Fruit fly (Drosophila melanogaster) whole organism, embryonic: ENCODE measurements around the gene galectin.

Experiments used
- Abd-B ChIP-seq: fragments of 200-800 bp; sonication (Bioruptor generic); optimal IDR thresholded peaks from 2 replicates; lab custom pipeline; 2018; ENCODE audit warnings: missing biosample characterization, mild to moderate bottlenecking, missing genetic modification characterization, moderate library complexity
- Antp ChIP-seq: fragments of 200-800 bp; sonication (Bioruptor generic); optimal IDR thresholded peaks from 3 replicates; lab custom pipeline; 2016; ENCODE audit warnings: missing biosample characterization, missing genetic modification characterization
- CG1024 ChIP-seq: fragments of 200-800 bp; sonication (Bioruptor generic); IDR thresholded peaks from 2 replicates; pipeline ENCODE4 v1.3.6; 2022; ENCODE audit warnings: missing biosample characterization, missing genetic modification characterization
- CG10274 ChIP-seq: fragments of 200-800 bp; sonication (Bioruptor generic); optimal IDR thresholded peaks from 3 replicates; lab custom pipeline; 2017; ENCODE audit warnings: missing biosample characterization, mild to moderate bottlenecking, missing genetic modification characterization
- CG12744 ChIP-seq: fragments of 200-800 bp; sonication (Bioruptor generic); optimal IDR thresholded peaks from 2 replicates; lab custom pipeline; 2016; ENCODE audit warnings: missing biosample characterization, missing genetic modification characterization
- CG14050 ChIP-seq: fragments of 200-800 bp; sonication (Bioruptor generic); IDR thresholded peaks from 3 replicates; pipeline ENCODE4 v1.3.6; 2022; ENCODE audit warnings: missing biosample characterization, missing genetic modification characterization
- CG15073 ChIP-seq: fragments of 200-800 bp; sonication (Bioruptor generic); optimal IDR thresholded peaks from 2 replicates; lab custom pipeline; 2016; ENCODE audit warnings: missing biosample characterization, missing genetic modification characterization
- CG1602 ChIP-seq: fragments of 200-800 bp; sonication (Bioruptor generic); optimal IDR thresholded peaks from 3 replicates; lab custom pipeline; 2016; ENCODE audit warnings: missing biosample characterization, missing genetic modification characterization
- CG30431 ChIP-seq: fragments of 200-800 bp; sonication (Bioruptor generic); optimal IDR thresholded peaks from 2 replicates; lab custom pipeline; 2017; ENCODE audit warnings: missing biosample characterization, missing genetic modification characterization
- CG31365 ChIP-seq: fragments of 200-800 bp; sonication (Bioruptor generic); optimal IDR thresholded peaks from 2 replicates; lab custom pipeline; 2018; ENCODE audit warnings: missing biosample characterization, mild to moderate bottlenecking, missing genetic modification characterization
- CG32767 ChIP-seq: fragments of 200-800 bp; sonication (Bioruptor generic); IDR thresholded peaks from 2 replicates; pipeline ENCODE4 v1.3.6; 2022; ENCODE audit warnings: missing biosample characterization, missing genetic modification characterization
- CG3281 ChIP-seq: fragments of 200-800 bp; sonication (Bioruptor generic); optimal IDR thresholded peaks from 3 replicates; lab custom pipeline; 2017; ENCODE audit warnings: missing biosample characterization, mild to moderate bottlenecking, missing genetic modification characterization
- CG34422 ChIP-seq: fragments of 200-800 bp; sonication (Bioruptor generic); IDR thresholded peaks from 3 replicates; pipeline ENCODE4 v1.3.6; 2022; ENCODE audit warnings: missing biosample characterization, missing genetic modification characterization
- CG3726 ChIP-seq: fragments of 200-800 bp; sonication (Bioruptor generic); IDR thresholded peaks from 3 replicates; pipeline ENCODE4, ENCODE4 v1.3.6; 2022; ENCODE audit warnings: missing biosample characterization, missing genetic modification characterization
- CG4730 ChIP-seq: fragments of 200-800 bp; sonication (Bioruptor generic); IDR thresholded peaks from 2 replicates; pipeline ENCODE4 v1.3.6; 2022; ENCODE audit warnings: missing biosample characterization, missing genetic modification characterization
- CG5180 ChIP-seq: fragments of 200-800 bp; sonication (Bioruptor generic); optimal IDR thresholded peaks from 3 replicates; lab custom pipeline; 2017; ENCODE audit warnings: missing biosample characterization, missing genetic modification characterization, mild to moderate bottlenecking, moderate library complexity, missing genetic modification reagents
- CG6813 ChIP-seq: fragments of 200-800 bp; sonication (Bioruptor generic); optimal IDR thresholded peaks from 2 replicates; lab custom pipeline; 2017; ENCODE audit warnings: missing biosample characterization, missing genetic modification characterization, mild to moderate bottlenecking, moderate library complexity, missing genetic modification reagents
- CG7271 ChIP-seq: fragments of 200-800 bp; sonication (Bioruptor generic); optimal IDR thresholded peaks from 2 replicates; lab custom pipeline; 2018; ENCODE audit warnings: missing biosample characterization, mild to moderate bottlenecking, missing genetic modification characterization, moderate library complexity
- CG8478 ChIP-seq: fragments of >200 bp; optimal IDR thresholded peaks from 2 replicates; lab custom pipeline; 2018
- CG9609 ChIP-seq: fragments of 200-800 bp; sonication (Bioruptor generic); optimal IDR thresholded peaks from 3 replicates; lab custom pipeline; 2016; ENCODE audit warnings: missing biosample characterization, missing genetic modification characterization
- Doc3 ChIP-seq: fragments of 200-800 bp; sonication (Bioruptor generic); IDR thresholded peaks from 3 replicates; pipeline ENCODE4 v1.3.6; 2022; ENCODE audit warnings: missing biosample characterization, missing genetic modification characterization; ENCODE audit not compliant: partially characterized antibody
- Eip74EF ChIP-seq, 2 experiments: fragments of 200-800 bp in 1 of 2; fragments of >200 bp in 1 of 2; sonication (Bioruptor generic) in 1 of 2; optimal IDR thresholded peaks; 2 replicates each; lab custom pipeline; 2017 to 2019; ENCODE audit warnings: missing biosample characterization in 2 of 2, missing genetic modification characterization in 2 of 2, mild to moderate bottlenecking in 1 of 2, moderate library complexity in 1 of 2
- Neu2 ChIP-seq: fragments of 200-800 bp; sonication (Bioruptor generic); optimal IDR thresholded peaks from 3 replicates; lab custom pipeline; 2016; ENCODE audit warnings: missing biosample characterization, missing genetic modification characterization, borderline replicate concordance
- Nf-YB ChIP-seq: fragments of 200-800 bp; sonication (Bioruptor generic); optimal IDR thresholded peaks from 3 replicates; lab custom pipeline; 2019; ENCODE audit warnings: missing biosample characterization, mild to moderate bottlenecking, missing genetic modification characterization, moderate library complexity
- Nf-YC ChIP-seq: fragments of 200-800 bp; optimal IDR thresholded peaks from 3 replicates; lab custom pipeline; 2019; ENCODE audit warnings: missing biosample characterization, mild to moderate bottlenecking, missing genetic modification characterization, moderate library complexity
- Ptx1 ChIP-seq: fragments of 200-800 bp; sonication (Bioruptor generic); IDR thresholded peaks from 2 replicates; pipeline ENCODE4 v1.3.6; 2022; ENCODE audit warnings: missing biosample characterization, missing genetic modification characterization
- Side ChIP-seq: fragments of 200-800 bp; sonication (Bioruptor generic); optimal IDR thresholded peaks from 2 replicates; lab custom pipeline; 2016; ENCODE audit warnings: missing biosample characterization, missing genetic modification characterization
- Tbp ChIP-seq: fragments of >200 bp; optimal IDR thresholded peaks from 2 replicates; lab custom pipeline; 2018; ENCODE audit warnings: missing biosample characterization, missing genetic modification characterization
- YL-1 ChIP-seq: fragments of 200-800 bp; sonication (Bioruptor generic); optimal IDR thresholded peaks from 3 replicates; lab custom pipeline; 2017; ENCODE audit warnings: missing biosample characterization, mild to moderate bottlenecking, missing genetic modification characterization
- abd-A ChIP-seq: fragments of 200-800 bp; sonication (Bioruptor generic); optimal IDR thresholded peaks from 3 replicates; lab custom pipeline; 2019; ENCODE audit warnings: missing biosample characterization, mild to moderate bottlenecking, missing genetic modification characterization, moderate library complexity
- bbx ChIP-seq: fragments of 200-800 bp; sonication (Bioruptor generic); IDR thresholded peaks from 2 replicates; pipeline ENCODE4 v1.3.6; 2022; ENCODE audit warnings: missing biosample characterization, missing genetic modification characterization; ENCODE audit not compliant: partially characterized antibody
- esg ChIP-seq: fragments of 200-800 bp; sonication (Bioruptor generic); conservative IDR thresholded peaks from 2 replicates; pipeline ENCODE4 v1.3.6; 2022; ENCODE audit warnings: missing biosample characterization, missing genetic modification characterization
- eve ChIP-seq, 2 experiments: fragments of >200 bp; optimal IDR thresholded peaks; 2 replicates each; lab custom pipeline; 2017; ENCODE audit warnings: missing biosample characterization in 2 of 2, missing genetic modification characterization in 2 of 2
- gem ChIP-seq: fragments of 200-800 bp; sonication (Bioruptor generic); optimal IDR thresholded peaks from 2 replicates; lab custom pipeline; 2019; ENCODE audit warnings: missing biosample characterization, mild to moderate bottlenecking, missing genetic modification characterization, moderate library complexity
- ham ChIP-seq: fragments of 200-800 bp; sonication (Bioruptor generic); IDR thresholded peaks from 2 replicates; pipeline ENCODE4 v1.3.6; 2022; ENCODE audit warnings: missing biosample characterization, missing genetic modification characterization
- hb ChIP-seq: fragments of 200-800 bp; sonication (Bioruptor generic); IDR thresholded peaks from 3 replicates; pipeline ENCODE4 v1.3.6; 2022; ENCODE audit warnings: missing biosample characterization, missing genetic modification characterization; ENCODE audit not compliant: partially characterized antibody
- ken ChIP-seq: fragments of 200-800 bp; sonication (Bioruptor generic); IDR thresholded peaks from 3 replicates; pipeline ENCODE4 v1.3.6; 2022; ENCODE audit warnings: missing biosample characterization, missing genetic modification characterization
- lab ChIP-seq: fragments of 200-800 bp; sonication (Bioruptor generic); optimal IDR thresholded peaks from 3 replicates; lab custom pipeline; 2017; ENCODE audit warnings: missing biosample characterization, missing genetic modification characterization, mild to moderate bottlenecking, moderate library complexity, missing genetic modification reagents
- maf-S ChIP-seq: fragments of 200-800 bp; sonication (Bioruptor generic); optimal IDR thresholded peaks from 2 replicates; lab custom pipeline; 2016; ENCODE audit warnings: missing biosample characterization, missing genetic modification characterization
- mirr ChIP-seq: fragments of 200-800 bp; sonication (Bioruptor generic); optimal IDR thresholded peaks from 3 replicates; lab custom pipeline; 2018; ENCODE audit warnings: missing biosample characterization, mild to moderate bottlenecking, missing genetic modification characterization
- nom ChIP-seq: fragments of 200-800 bp; sonication (Bioruptor generic); optimal IDR thresholded peaks from 2 replicates; lab custom pipeline; 2017; ENCODE audit warnings: missing biosample characterization, missing genetic modification characterization, mild to moderate bottlenecking, moderate library complexity, missing genetic modification reagents
- pita ChIP-seq: fragments of 200-800 bp; sonication (Bioruptor generic); optimal IDR thresholded peaks from 2 replicates; lab custom pipeline; 2017; ENCODE audit warnings: missing biosample characterization, mild to moderate bottlenecking, missing genetic modification characterization
- row ChIP-seq: fragments of 200-800 bp; sonication (Bioruptor generic); IDR thresholded peaks from 3 replicates; pipeline ENCODE4 v1.3.6; 2022; ENCODE audit warnings: missing biosample characterization, missing genetic modification characterization
- sens-2 ChIP-seq: fragments of 200-800 bp; sonication (Bioruptor generic); IDR thresholded peaks from 2 replicates; pipeline ENCODE4 v1.3.6; 2022; ENCODE audit warnings: missing biosample characterization, missing genetic modification characterization
- trh ChIP-seq: fragments of 200-800 bp; sonication (Bioruptor generic); optimal IDR thresholded peaks from 2 replicates; lab custom pipeline; 2016; ENCODE audit warnings: missing biosample characterization, missing genetic modification characterization
- usp ChIP-seq: fragments of >200 bp; optimal IDR thresholded peaks from 2 replicates; lab custom pipeline; 2017; ENCODE audit warnings: missing biosample characterization, missing genetic modification characterization

Gene galectin

dm6 chr2L:71869-72751 lies 553 bp downstream of the galectin start (continued):
- TF ChIP-seq bbx (GFP tag; lab: Robert Waterston, UW) (0 out of 2 replicates have a peak, but pooled peaks have one; percentile 11), CG3281 (peak; percentile 14), gem (tag; lab: Kevin White, UChicago) (peak; percentile 3), CG6813 (GFP tag; lab: Kevin White, UChicago) (no peak), eve (GFP tag; optimal IDR thresholded peaks at IDR 0.05; lab: Kevin White, UChicago) (peak in 1 of 2 experiments; percentile 63), CG3726 (no peak), row (GFP tag; lab: Robert Waterston, UW) (peak; percentile 58; the same call in 2 of the 3 replicates)
- TF ChIP-seq, all 482 proteins: peak for 61

- TF ChIP-seq Tbp (GFP tag; lab: Kevin White, UChicago) (no peak), Ptx1 (peak; percentile 59), Neu2 (GFP tag; lab: Kevin White, UChicago) (no peak), sens-2 (GFP tag; lab: Robert Waterston, UW) (no peak), CG8478 (lab: Kevin White, UChicago) (no peak), abd-A (tag; lab: Kevin White, UChicago) (peak; percentile 99), Nf-YB (GFP tag; lab: Kevin White, UChicago) (no peak), Nf-YC (no peak), ham (no peak), CG14050 (GFP tag; lab: Robert Waterston, UW) (peak; percentile 18; the same call in 1 of the 3 replicates), lab (peak; percentile 66), CG7271 (tag; lab: Kevin White, UChicago) (no peak), bbx (GFP tag; lab: Robert Waterston, UW) (peak; percentile 63), hb (GFP tag; lab: Robert Waterston, UW) (no peak), CG30431 (no peak), trh (GFP tag; lab: Kevin White, UChicago) (no peak), mirr (peak; percentile 54), CG5180 (no peak), Abd-B (GFP tag; lab: Kevin White, UChicago) (no peak), Doc3 (GFP tag; lab: Robert Waterston, UW) (no peak), ken (GFP tag; lab: Robert Waterston, UW) (no peak), CG31365 (tag; lab: Kevin White, UChicago) (peak; percentile 90), pita (GFP tag; lab: Kevin White, UChicago) (peak; percentile 57), YL-1 (GFP tag; lab: Kevin White, UChicago) (no peak), Side (GFP tag; lab: Kevin White, UChicago) (no peak), CG10274 (GFP tag; lab: Kevin White, UChicago) (no peak), CG12744 (peak; percentile 27), maf-S (GFP tag; lab: Kevin White, UChicago) (peak; percentile 10), CG34422 (GFP tag; lab: Robert Waterston, UW) (no peak), Eip74EF (GFP tag; optimal IDR thresholded peaks at IDR 0.05; lab: Kevin White, UChicago) (no peak), nom (GFP tag; lab: Kevin White, UChicago) (no peak), CG1602 (GFP tag; lab: Kevin White, UChicago) (no peak), usp (GFP tag; lab: Kevin White, UChicago) (no peak), CG1024 (GFP tag; lab: Robert Waterston, UW) (no peak), CG15073 (peak; percentile 99), esg (GFP tag; lab: Robert Waterston, UW) (no peak), CG4730 (peak; percentile 45; the same call in 1 of the 2 replicates), CG9609 (no peak), CG32767 (peak; percentile 49; the same call in 1 of the 2 replicates), Antp (GFP tag; lab: Kevin White, UChicago) (peak; percentile 51)
These were observed 1.3 kb downstream of the galectin start for dm6 chr2L:72752-73435.
